Worm (Caenorhabditis elegans): ENCODE data around the gene ltd-1.

Gene ltd-1

ce11 chrII:8086803-8087202 is 5.8 kb downstream of the ltd-1 start, which contains the start of gene K02C4.3:
Gene K02C4.3 (minus strand): TSS chrII:8086853.
- TF ChIP-seq pha-2 (tag; optimal IDR thresholded peaks at IDR 0.05) (no peak), unc-42 (tag; optimal IDR thresholded peaks at IDR 0.05) (peak; percentile 43), che-1 (tag; optimal IDR thresholded peaks at IDR 0.05) (no peak), ceh-31 (tag; optimal IDR thresholded peaks at IDR 0.05) (peak; percentile 25), nfya-1 (tag; optimal IDR thresholded peaks at IDR 0.05) (peak; percentile 23), ceh-30 (tag; optimal IDR thresholded peaks at IDR 0.05) (no peak), elt-2 (tag; optimal IDR thresholded peaks at IDR 0.05) (peak; percentile 0), ceh-9 (tag; optimal IDR thresholded peaks at IDR 0.05) (no peak)

ce11 chrII:8078041-8078440 is 14.5 kb downstream of the ltd-1 start, which contains the start of gene K02C4.5:
Gene K02C4.5 (plus strand): TSS chrII:8078435.
- TF ChIP-seq dmd-4 (tag; optimal IDR thresholded peaks at IDR 0.05; ENCODE audit: borderline replicate concordance) = no peak
- no peak for TF ChIP-seq dve-1 (tag; optimal IDR thresholded peaks at IDR 0.05)
- TF ChIP-seq C08G9.2 (tag; optimal IDR thresholded peaks at IDR 0.05) = no peak
- TF ChIP-seq ceh-45 (GFP tag; IDR thresholded peaks at IDR 0.05) = no peak
- TF ChIP-seq K02D7.2 (tag; optimal IDR thresholded peaks at IDR 0.05) = no peak
- TF ChIP-seq ceh-14 (tag; optimal IDR thresholded peaks at IDR 0.05) = no peak
- TF ChIP-seq unc-86 (tag; optimal IDR thresholded peaks at IDR 0.05) = no peak
- TF ChIP-seq nfya-1 (tag; optimal IDR thresholded peaks at IDR 0.05) = no peak
- TF ChIP-seq ahr-1 (tag; optimal IDR thresholded peaks at IDR 0.05) = no peak
- TF ChIP-seq fkh-6 (tag; optimal IDR thresholded peaks at IDR 0.05) = no peak
- no peak for TF ChIP-seq pha-2 (tag; optimal IDR thresholded peaks at IDR 0.05)
- no peak for TF ChIP-seq nhr-11 (tag; optimal IDR thresholded peaks at IDR 0.05)
- TF ChIP-seq ceh-6 (GFP tag; optimal IDR thresholded peaks at IDR 0.05) = no peak
- TF ChIP-seq fax-1 (tag; optimal IDR thresholded peaks at IDR 0.05) = no peak

DNA sequence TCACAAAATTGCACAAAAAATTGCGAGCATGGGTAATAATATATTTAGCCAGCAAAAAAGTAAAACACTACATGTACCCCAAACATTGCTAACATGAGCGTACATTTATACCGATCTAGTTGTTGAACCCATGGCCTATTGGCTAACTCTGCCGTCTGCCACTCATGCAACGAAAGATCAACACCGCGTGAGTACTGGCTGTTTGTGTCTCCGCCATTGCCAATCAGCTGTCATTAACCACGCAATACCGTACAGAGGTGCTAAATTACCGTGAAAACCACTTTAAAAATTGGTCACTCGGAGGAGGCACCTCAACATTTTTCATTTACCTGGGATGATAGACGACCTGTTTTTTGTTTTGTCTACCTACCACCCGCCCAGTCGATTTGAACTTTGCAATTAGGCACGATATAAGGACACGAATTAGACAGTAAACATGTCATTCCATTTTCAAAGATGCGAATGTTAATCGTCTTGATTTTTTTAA is 17.2 kb downstream of the ltd-1 start, which contains the start of gene K02C4.2:
TSS of gene K02C4.2 (plus strand) at position 437 of the 487 bp plus-strand sequence.
- TF ChIP-seq C08G9.2 (tag; optimal IDR thresholded peaks at IDR 0.05) = peak; percentile 48
- peak; percentile 21 for TF ChIP-seq pha-2 (tag; optimal IDR thresholded peaks at IDR 0.05)
- no peak for TF ChIP-seq ceh-30 (tag; optimal IDR thresholded peaks at IDR 0.05)
- TF ChIP-seq pax-1 (tag; optimal IDR thresholded peaks at IDR 0.05) = no peak
- TF ChIP-seq pag-3 (tag; optimal IDR thresholded peaks at IDR 0.05; ENCODE audit: borderline replicate concordance) = no peak
- peak; percentile 57 for TF ChIP-seq hlh-13 (GFP tag; optimal IDR thresholded peaks at IDR 0.05)
- TF ChIP-seq eyg-1 (tag; optimal IDR thresholded peaks at IDR 0.05) = peak; percentile 52
- peak; percentile 76 for TF ChIP-seq dve-1 (tag; optimal IDR thresholded peaks at IDR 0.05)
- no peak for TF ChIP-seq pqm-1 (tag; optimal IDR thresholded peaks at IDR 0.05)
- TF ChIP-seq C38D4.7 (GFP tag; optimal IDR thresholded peaks at IDR 0.05) = peak; percentile 55
- peak; percentile 55 for TF ChIP-seq sox-4 (tag; optimal IDR thresholded peaks at IDR 0.05)
- no peak for TF ChIP-seq zip-5 (tag; optimal IDR thresholded peaks at IDR 0.05)
- peak; percentile 17 for TF ChIP-seq ceh-48 (tag; optimal IDR thresholded peaks at IDR 0.05)
- TF ChIP-seq ztf-16 (tag; optimal IDR thresholded peaks at IDR 0.05) = peak; percentile 67
- peak; percentile 51 for TF ChIP-seq nfya-1 (tag; optimal IDR thresholded peaks at IDR 0.05)
- peak; percentile 5 for TF ChIP-seq K02D7.2 (tag; optimal IDR thresholded peaks at IDR 0.05)
- no peak for TF ChIP-seq Y22D7AL.16 (tag; optimal IDR thresholded peaks at IDR 0.05)
- TF ChIP-seq hlh-15 (tag; optimal IDR thresholded peaks at IDR 0.05) = no peak
- no peak for TF ChIP-seq sox-2 (GFP tag; IDR thresholded peaks at IDR 0.05)
- no peak for TF ChIP-seq dmd-4 (tag; optimal IDR thresholded peaks at IDR 0.05; ENCODE audit: borderline replicate concordance)
- TF ChIP-seq ceh-22 (tag; optimal IDR thresholded peaks at IDR 0.05) = peak; percentile 45
- no peak for TF ChIP-seq elt-4 (tag; optimal IDR thresholded peaks at IDR 0.05)
- TF ChIP-seq fkh-10 (GFP tag; optimal IDR thresholded peaks at IDR 0.05) = no peak
- TF ChIP-seq nhr-11 (tag; optimal IDR thresholded peaks at IDR 0.05) = no peak
- no peak for TF ChIP-seq hlh-8 (tag; optimal IDR thresholded peaks at IDR 0.05)
- no peak for TF ChIP-seq pros-1 (tag; optimal IDR thresholded peaks at IDR 0.05)
- peak; percentile 10 for TF ChIP-seq ceh-31 (tag; optimal IDR thresholded peaks at IDR 0.05)
- TF ChIP-seq che-1 (tag; optimal IDR thresholded peaks at IDR 0.05) = peak; percentile 71
- peak; percentile 12 for TF ChIP-seq odd-2 (tag; optimal IDR thresholded peaks at IDR 0.05)
- no peak for TF ChIP-seq sdc-2 (tag; optimal IDR thresholded peaks at IDR 0.05)
- no peak for TF ChIP-seq gmeb-2 (tag; optimal IDR thresholded peaks at IDR 0.05)
- peak; percentile 64 for TF ChIP-seq nhr-232 (tag; optimal IDR thresholded peaks at IDR 0.05)
- TF ChIP-seq ceh-18 (tag; optimal IDR thresholded peaks at IDR 0.05) = peak; percentile 57
- peak; percentile 52 for TF ChIP-seq ceh-34 (tag; optimal IDR thresholded peaks at IDR 0.05)
- peak; percentile 49 for TF ChIP-seq lin-11 (tag; optimal IDR thresholded peaks at IDR 0.05)
- 0 out of 2 replicates have a peak, but pooled peaks have one; percentile 30 for TF ChIP-seq ceh-45 (GFP tag; IDR thresholded peaks at IDR 0.05)
- TF ChIP-seq tbx-2 (tag; optimal IDR thresholded peaks at IDR 0.05) = peak; percentile 73
- TF ChIP-seq unc-42 (tag; optimal IDR thresholded peaks at IDR 0.05) = no peak
- peak; percentile 45 for TF ChIP-seq T23F11.4 (GFP tag; optimal IDR thresholded peaks at IDR 0.05)
